Fruit fly (Drosophila melanogaster): ENCODE results near the gene Uxs.

DNA sequence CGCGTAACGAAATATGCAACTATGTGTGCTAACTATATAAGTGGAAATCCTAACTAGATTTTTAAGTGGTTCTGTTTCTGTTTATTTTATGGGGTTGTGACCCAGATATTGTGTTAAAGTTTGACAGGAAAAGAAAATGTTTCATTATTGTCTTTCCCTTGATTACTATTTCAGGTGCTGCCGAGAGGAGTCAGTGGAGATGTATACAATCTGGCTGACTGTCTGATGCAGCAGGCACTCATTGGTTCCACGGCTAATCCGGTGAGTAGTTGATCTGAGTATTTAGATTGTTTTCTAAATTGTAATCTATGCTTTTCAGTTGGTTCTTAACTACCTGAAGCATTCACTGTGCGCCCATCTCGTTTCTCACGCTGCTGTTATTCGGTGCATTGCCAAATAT, 12.3 kb downstream of the Uxs start, which contains the start of gene CG7387:
- TF ChIP-seq sens-2 (GFP tag; IDR thresholded peaks at IDR 0.05): no peak
- TF ChIP-seq CG14667 (GFP tag; IDR thresholded peaks at IDR 0.05): no peak
- no peak for TF ChIP-seq psq (GFP tag; optimal IDR thresholded peaks at IDR 0.05)
- no peak for TF ChIP-seq B-H1 (GFP tag; IDR thresholded peaks at IDR 0.05)
- TF ChIP-seq CG34224 (GFP tag; IDR thresholded peaks at IDR 0.05; ENCODE audit: partially characterized antibody): no peak
- no peak for TF ChIP-seq HLH3B (GFP tag; IDR thresholded peaks at IDR 0.05)
- no peak for TF ChIP-seq maf-S (GFP tag; optimal IDR thresholded peaks at IDR 0.05)
- TF ChIP-seq sima (GFP tag; optimal IDR thresholded peaks at IDR 0.05): no peak
- TF ChIP-seq CG15073 (GFP tag; optimal IDR thresholded peaks at IDR 0.05): no peak
- no peak for TF ChIP-seq pho (GFP tag; optimal IDR thresholded peaks at IDR 0.05)
- no peak for TF ChIP-seq fd96Cb (tag; optimal IDR thresholded peaks at IDR 0.05)
- TF ChIP-seq nau (GFP tag; optimal IDR thresholded peaks at IDR 0.05): no peak
- TF ChIP-seq CG6683 (GFP tag; optimal IDR thresholded peaks at IDR 0.05): no peak

Measured in whole organism, embryonic.